Worm (Caenorhabditis elegans) whole organism, young adult: ENCODE data around the gene Y57G11C.38.

Source experiments
- F10E7.11 ChIP-seq: sonication (generic microtip); optimal IDR thresholded peaks from 2 replicates; lab custom pipeline; 2017; ENCODE audit warnings: mild to moderate bottlenecking, missing genetic modification characterization, moderate library complexity, missing compliant biosample characterization
- die-1 ChIP-seq: sonication (generic microtip); optimal IDR thresholded peaks from 2 replicates; lab custom pipeline; 2016; ENCODE audit warnings: missing genotype, mild to moderate bottlenecking, missing genetic modification characterization, missing compliant biosample characterization
- egl-18 ChIP-seq: fragments of 200-800 bp; sonication (Bioruptor generic); IDR thresholded peaks from 2 replicates; pipeline ENCODE4 v1.3.6; 2022; ENCODE audit warnings: missing genetic modification reagents, missing genetic modification characterization, missing compliant biosample characterization
- fkh-3 ChIP-seq: sonication (generic microtip); optimal IDR thresholded peaks from 2 replicates; lab custom pipeline; 2016; ENCODE audit warnings: mild to moderate bottlenecking, missing genetic modification characterization, missing compliant biosample characterization
- lin-26 ChIP-seq: fragments of 200-800 bp; sonication (Bioruptor generic); IDR thresholded peaks from 2 replicates; pipeline ENCODE4 v1.3.6; 2022; ENCODE audit warnings: missing genetic modification reagents, missing genetic modification characterization, missing compliant biosample characterization
- lsy-27 ChIP-seq: sonication (generic microtip); optimal IDR thresholded peaks from 2 replicates; lab custom pipeline; 2017; ENCODE audit warnings: missing genetic modification characterization, mild to moderate bottlenecking, missing compliant biosample characterization, antibody characterized with exemption, missing genotype, borderline replicate concordance; ENCODE audit not compliant: insufficient read depth
- madf-8 ChIP-seq: fragments of 200-800 bp; sonication (Bioruptor generic); conservative IDR thresholded peaks from 2 replicates; pipeline ENCODE4 v1.3.6; 2022; ENCODE audit warnings: missing genetic modification reagents, missing genetic modification characterization, missing compliant biosample characterization
- pha-4 ChIP-seq: fragments of 150-350 bp; sonication (generic microtip); optimal IDR thresholded peaks from 2 replicates; lab custom pipeline; 2014; ENCODE audit warnings: missing biosample characterization, missing genetic modification reagents, missing genetic modification characterization
- snpc-4 ChIP-seq, 5 experiments: fragments of 150-350 bp in 1 of 5; sonication (generic microtip) in 4 of 5; optimal IDR thresholded peaks; 2 replicates each; lab custom pipeline; 2014 to 2018; ENCODE audit warnings: missing genetic modification characterization in 5 of 5, missing biosample characterization in 3 of 5, antibody characterized with exemption in 2 of 5, mild to moderate bottlenecking in 2 of 5, missing compliant biosample characterization in 2 of 5, missing genotype in 2 of 5, moderate library complexity in 2 of 5, missing genetic modification reagents in 1 of 5
- unc-130 ChIP-seq: sonication (generic microtip); optimal IDR thresholded peaks from 2 replicates; lab custom pipeline; 2016; ENCODE audit warnings: missing genetic modification reagents, missing genetic modification characterization, missing compliant biosample characterization
- unc-62 ChIP-seq: fragments of 150-350 bp; optimal IDR thresholded peaks from 2 replicates; lab custom pipeline; 2014; ENCODE audit warnings: missing biosample characterization, missing genetic modification reagents, missing genetic modification characterization

DNA sequence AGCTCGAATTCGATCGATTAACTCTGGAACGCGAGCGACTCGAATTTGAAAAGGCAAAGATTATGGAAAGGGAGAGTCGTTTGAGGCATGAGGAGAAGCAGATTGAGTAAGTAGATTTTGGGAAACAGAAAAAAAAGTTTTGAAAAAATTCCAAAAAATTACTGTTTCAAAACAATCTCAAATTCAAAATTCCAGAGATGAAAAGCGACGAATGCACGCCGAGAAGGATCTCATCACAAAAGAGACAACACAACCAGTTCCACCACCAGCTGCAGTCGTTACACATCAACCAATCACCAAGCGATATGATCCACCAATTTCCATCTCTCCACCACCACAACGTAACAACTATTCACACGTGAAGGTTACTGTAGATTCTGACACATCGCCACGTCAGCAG is 32.1 kb downstream of the Y57G11C.38 start:
- TF ChIP-seq egl-18 (no peak), die-1 (tag; lab: Kevin White, UChicago) (no peak), F10E7.11 (tag; lab: Kevin White, UChicago) (no peak), lin-26 (GFP tag; lab: Robert Waterston, UW) (no peak), unc-62 (GFP tag; lab: Kevin White, UChicago) (no peak), madf-8 (GFP tag; lab: Robert Waterston, UW) (no peak), lsy-27 (no peak), snpc-4 (GFP tag; optimal IDR thresholded peaks at IDR 0.05; lab: Kevin White, UChicago) (no peak), snpc-4 (tag; optimal IDR thresholded peaks at IDR 0.05; lab: Kevin White, UChicago) (no peak), fkh-3 (no peak), unc-130 (GFP tag; lab: Kevin White, UChicago) (no peak), pha-4 (tag; lab: Kevin White, UChicago) (no peak)
